Worm (Caenorhabditis elegans) whole organism, L4/young adult: Measurements from ENCODE around the gene Y75B8A.23.

Experiments
- W03F9.2 ChIP-seq: fragments of 150-350 bp; optimal IDR thresholded peaks from 2 replicates; lab custom pipeline; 2014; ENCODE audit warnings: missing biosample characterization, missing genetic modification characterization
- dao-5 ChIP-seq: sonication (generic microtip); optimal IDR thresholded peaks from 2 replicates; lab custom pipeline; 2016; ENCODE audit warnings: missing genotype, missing genetic modification characterization, moderate library complexity, missing compliant biosample characterization
- him-1 ChIP-seq: sonication (generic microtip); optimal IDR thresholded peaks from 2 replicates; lab custom pipeline; 2016; ENCODE audit warnings: missing genotype, missing genetic modification reagents, missing genetic modification characterization, missing compliant biosample characterization

The Y75B8A.23 gene

DNA sequence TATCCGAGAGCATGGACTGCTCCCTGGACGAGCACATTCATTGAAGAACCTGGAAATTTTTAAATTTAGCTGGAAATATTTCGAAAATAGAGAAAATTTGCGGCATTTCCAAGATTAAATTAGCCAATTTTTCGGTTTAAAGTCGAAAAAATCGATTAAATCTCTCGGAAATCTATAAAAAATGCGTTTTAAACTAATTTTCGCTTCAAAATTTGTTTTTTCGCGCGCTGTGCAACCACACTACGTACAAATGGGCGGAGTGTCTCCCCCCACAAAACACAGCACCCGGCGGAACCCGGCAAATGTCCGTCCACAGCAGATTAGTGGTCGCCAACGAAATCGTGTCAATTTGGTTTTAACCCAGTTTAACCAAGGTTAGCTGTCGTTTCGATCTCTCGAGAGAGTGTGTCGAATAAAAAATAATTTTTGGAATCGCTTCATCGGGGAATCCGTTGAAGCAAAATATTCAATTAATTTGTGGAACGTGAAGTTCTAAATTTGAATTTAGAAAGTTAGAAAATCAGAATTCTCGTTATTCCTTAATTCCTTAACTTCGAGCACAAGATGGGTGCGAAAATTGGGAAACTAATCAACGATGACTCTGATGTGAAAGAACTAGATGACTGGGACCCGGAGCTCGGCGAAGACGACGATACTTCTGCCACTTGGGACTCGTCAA lies at the start of gene Y75B8A.23, which contains the start of gene tim-1:
TSS of gene Y75B8A.23 (plus strand) at position 547 of the 679 bp plus-strand sequence.
TSS of gene tim-1 (minus strand) at position 51 of the 679 bp plus-strand sequence.
- peak; percentile 30 for TF ChIP-seq dao-5 (tag; lab: Kevin White, UChicago)
- TF ChIP-seq W03F9.2 (tag; lab: Kevin White, UChicago) = peak; percentile 95
- peak; percentile 27 for TF ChIP-seq him-1 (tag; lab: Kevin White, UChicago)

DNA sequence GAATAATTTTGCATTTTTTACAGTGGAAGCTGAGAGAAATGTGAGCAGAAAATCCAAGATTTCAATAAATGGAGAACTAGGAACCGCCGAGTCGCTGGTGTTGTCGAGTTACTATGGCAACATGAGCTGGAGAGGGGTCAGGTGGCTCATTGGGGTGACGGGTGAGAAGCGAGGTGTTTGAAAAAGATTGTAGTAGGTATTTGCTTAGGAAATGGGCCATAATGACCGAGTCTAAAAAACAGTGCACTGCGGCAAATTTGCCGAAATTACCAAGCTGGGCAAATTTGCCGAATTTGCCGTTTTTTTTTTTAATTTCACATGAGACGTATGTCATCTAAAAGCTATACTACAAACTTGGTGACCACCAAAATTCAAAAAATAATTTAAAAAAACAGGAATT lies 48.0 kb upstream of the Y75B8A.23 start, which contains the start of gene osm-12:
TSS of gene osm-12 (minus strand) at position 101 of the 400 bp plus-strand sequence.
- TF ChIP-seq dao-5 (tag; lab: Kevin White, UChicago) (no peak), W03F9.2 (tag; lab: Kevin White, UChicago) (no peak), him-1 (tag; lab: Kevin White, UChicago) (no peak)

DNA sequence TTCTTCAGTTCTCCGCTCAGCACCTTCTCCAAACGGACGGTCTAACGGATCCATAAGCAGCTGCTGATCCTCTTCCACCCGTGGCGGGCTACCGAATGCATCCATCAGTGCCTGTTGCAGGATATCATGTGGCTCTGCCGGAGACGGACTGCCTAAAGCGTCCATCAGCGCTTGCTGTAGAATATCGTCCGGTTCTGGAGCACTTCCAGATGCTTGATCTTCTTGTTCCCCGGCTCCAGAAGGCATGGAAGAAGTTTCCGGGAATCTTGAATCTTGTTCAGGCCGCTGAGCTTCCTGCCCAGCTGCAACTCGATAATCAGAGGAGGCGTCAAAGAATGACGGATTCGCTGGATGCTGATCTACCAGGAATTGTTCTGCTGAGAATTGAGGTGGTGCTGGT lies 45.2 kb upstream of the Y75B8A.23 start:
- TF ChIP-seq W03F9.2 (tag; lab: Kevin White, UChicago) (no peak), dao-5 (tag; lab: Kevin White, UChicago) (no peak), him-1 (tag; lab: Kevin White, UChicago) (no peak)

DNA sequence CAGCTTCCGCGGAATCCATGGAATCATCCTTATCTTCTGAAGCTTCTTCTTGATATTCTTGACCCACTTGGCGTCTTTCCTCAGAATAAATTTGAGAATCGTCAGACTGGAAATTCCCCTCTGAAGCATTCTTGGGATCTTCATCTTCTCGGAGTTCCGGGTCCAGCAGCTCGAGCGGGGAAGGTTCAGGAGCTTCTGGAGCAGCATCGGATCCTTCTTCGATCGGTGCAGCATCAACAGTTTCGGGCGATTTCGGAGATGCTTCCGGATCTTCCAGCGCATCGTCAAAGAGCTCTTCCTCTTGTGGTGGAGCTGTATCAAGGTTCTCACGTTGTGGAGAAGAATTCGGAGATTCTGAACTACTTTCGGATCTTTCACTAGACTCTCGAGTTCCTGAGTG lies 42.9 kb upstream of the Y75B8A.23 start:
- TF ChIP-seq W03F9.2 (tag; lab: Kevin White, UChicago) (no peak), him-1 (tag; lab: Kevin White, UChicago) (no peak), dao-5 (tag; lab: Kevin White, UChicago) (no peak)

DNA sequence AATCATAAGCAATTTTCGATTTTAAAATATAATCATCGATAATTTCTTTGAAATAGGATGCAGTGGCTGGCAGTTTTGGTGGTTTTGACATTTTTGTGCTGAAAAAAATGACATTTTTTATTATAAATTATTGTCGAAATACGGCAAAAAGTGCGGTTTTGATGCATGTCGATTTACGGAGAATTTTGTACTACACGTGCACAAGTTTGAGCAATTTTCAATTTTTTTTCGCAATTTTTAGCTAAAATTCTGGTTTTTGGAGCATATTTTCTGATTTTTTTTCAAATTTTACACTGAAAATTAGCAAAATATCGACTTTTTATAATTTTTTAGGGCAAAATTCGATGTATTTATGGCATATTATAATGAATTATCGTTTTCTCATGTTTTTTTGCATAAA lies 34.9 kb upstream of the Y75B8A.23 start, which contains the start of gene Y75B8A.13:
TSS of gene Y75B8A.13 (minus strand) at position 101 of the 400 bp plus-strand sequence.
- no peak for TF ChIP-seq W03F9.2 (tag; lab: Kevin White, UChicago)

DNA sequence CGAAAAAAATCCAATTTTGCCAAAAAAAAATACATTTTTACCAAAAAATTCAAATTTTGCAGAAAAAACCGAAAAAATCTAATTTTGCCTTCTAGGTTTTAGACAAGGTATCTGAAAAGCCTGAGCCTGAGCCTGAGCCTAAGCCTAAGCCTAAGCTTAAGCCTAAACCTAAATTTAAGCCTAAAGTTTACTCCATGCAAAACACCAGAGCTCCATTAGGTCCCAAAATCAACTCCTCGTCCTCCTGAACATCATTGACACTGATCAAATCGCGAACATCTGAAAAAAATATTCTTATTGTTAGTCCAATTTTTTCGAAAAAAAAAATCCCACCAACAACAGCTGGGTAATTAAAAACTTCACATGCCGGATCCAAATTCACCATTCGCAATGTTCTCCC lies 32.4 kb upstream of the Y75B8A.23 start:
- TF ChIP-seq dao-5 (tag; lab: Kevin White, UChicago) (no peak), W03F9.2 (tag; lab: Kevin White, UChicago) (no peak), him-1 (tag; lab: Kevin White, UChicago) (no peak)

DNA sequence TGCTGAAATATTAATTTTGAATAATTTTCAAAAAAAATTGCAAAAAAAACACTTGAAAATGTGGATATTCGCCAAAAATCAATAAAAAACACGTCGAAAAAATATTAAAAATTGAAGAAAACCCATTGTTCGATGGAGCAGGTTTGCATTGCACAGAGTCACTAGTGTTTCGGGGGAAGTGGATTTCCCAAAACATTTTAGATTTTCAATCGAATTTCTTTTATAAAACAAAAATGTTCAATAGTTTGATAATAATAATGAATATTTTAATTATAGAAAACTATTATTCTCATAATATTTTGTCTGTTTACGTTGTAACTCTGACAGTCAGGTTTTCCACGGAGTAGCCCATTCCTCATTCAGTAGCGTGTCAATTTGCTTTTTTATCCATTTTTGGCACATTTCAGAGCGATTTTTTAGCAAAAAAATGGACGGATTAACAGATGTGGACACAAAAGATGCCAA lies 31.8 kb upstream of the Y75B8A.23 start, which contains the start of the genes gex-4 and gphr-1:
TSS of gene gex-4 (minus strand) at position 2 of the 465 bp plus-strand sequence.
TSS of gene gphr-1 (plus strand) at position 415 of the 465 bp plus-strand sequence.
- TF ChIP-seq W03F9.2 (tag; lab: Kevin White, UChicago) = peak; percentile 52
- no peak for TF ChIP-seq dao-5 (tag; lab: Kevin White, UChicago)

DNA sequence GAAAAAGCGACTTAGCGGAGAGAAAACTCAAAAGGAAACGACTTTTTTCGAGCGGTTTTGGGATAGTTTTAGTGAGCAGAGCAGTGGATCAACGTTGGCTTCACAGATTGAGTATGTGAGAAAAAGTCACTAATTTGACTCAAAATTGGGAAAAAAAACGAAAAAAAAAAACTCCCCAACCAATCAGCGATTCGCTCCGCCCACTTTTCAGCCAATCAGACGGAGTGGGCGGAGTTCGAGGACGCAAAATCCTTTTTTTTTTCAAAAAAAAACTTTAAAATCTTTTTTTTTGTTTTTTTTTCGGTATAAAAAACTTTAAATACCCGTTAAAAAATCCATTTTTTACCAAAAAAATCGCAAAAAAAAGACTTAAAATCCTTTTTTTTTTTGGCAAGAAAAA lies 29.6 kb upstream of the Y75B8A.23 start:
- TF ChIP-seq dao-5 (tag; lab: Kevin White, UChicago) (no peak), W03F9.2 (tag; lab: Kevin White, UChicago) (no peak), him-1 (tag; lab: Kevin White, UChicago) (no peak)

DNA sequence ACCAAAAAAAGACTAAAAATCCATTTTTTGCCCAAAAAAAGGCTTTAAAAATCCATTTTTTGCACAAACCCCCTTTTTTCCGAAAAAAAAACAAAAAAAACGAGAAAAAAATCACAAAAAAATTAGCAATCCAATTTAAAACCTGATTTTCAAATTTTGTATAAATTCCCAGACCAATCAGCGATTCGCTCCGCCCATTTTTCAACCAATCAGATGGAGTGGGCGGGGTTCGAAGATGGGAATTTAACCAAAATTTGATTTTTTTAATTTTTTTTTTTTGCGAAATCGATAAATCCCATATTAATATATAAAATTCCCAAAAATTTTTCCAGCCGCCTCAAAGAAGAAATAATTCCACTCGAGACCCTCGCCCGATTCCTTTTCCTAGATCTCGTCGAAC lies 29.0 kb upstream of the Y75B8A.23 start:
- TF ChIP-seq dao-5 (tag; lab: Kevin White, UChicago) = no peak
- TF ChIP-seq him-1 (tag; lab: Kevin White, UChicago) = no peak
- TF ChIP-seq W03F9.2 (tag; lab: Kevin White, UChicago) = no peak

DNA sequence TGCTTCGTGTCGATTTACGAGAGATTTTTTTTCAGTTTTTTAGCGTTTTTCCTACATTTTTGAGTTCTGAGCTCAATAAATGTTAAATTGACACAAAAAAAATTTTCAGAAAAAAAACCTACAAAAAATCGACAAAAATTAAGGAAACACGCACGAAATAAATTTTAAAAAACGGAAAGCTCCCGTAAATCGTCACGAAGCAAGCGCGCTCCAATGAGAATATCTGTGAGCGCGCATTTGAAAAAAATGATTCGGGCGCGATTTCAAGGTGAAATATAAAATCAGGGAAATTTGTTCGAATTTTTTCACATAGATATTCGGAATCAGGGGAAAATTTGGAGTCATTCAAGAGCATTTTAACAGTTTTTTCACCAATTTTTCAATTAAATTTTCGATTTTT lies 27.3 kb upstream of the Y75B8A.23 start:
- TF ChIP-seq dao-5 (tag; lab: Kevin White, UChicago) = no peak
- TF ChIP-seq W03F9.2 (tag; lab: Kevin White, UChicago) = no peak
- no peak for TF ChIP-seq him-1 (tag; lab: Kevin White, UChicago)

DNA sequence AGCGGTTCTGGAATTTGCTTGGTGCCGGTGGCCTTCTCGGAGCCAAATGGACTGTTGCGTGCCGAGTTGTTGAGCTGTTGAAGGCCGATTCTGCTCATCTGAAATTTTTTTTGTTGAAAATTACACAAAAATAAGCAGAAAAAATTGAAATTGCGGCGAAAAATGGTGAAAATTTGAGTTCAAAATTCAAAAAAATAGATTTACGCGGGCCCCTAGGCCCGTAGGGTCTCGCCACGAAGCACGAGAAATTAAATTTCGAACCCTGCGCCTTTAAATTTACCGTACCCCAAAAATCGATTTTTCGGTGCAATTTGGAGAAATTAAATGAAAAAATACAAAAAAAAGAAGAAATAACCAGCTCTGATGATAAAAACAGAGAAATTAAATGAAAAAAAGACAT lies 25.2 kb upstream of the Y75B8A.23 start, which contains the start of gene gmn-1:
TSS of gene gmn-1 (minus strand) at position 98 of the 400 bp plus-strand sequence.
- TF ChIP-seq W03F9.2 (tag; lab: Kevin White, UChicago) = peak; percentile 18
- TF ChIP-seq dao-5 (tag; lab: Kevin White, UChicago) = no peak
- TF ChIP-seq him-1 (tag; lab: Kevin White, UChicago) = no peak

DNA sequence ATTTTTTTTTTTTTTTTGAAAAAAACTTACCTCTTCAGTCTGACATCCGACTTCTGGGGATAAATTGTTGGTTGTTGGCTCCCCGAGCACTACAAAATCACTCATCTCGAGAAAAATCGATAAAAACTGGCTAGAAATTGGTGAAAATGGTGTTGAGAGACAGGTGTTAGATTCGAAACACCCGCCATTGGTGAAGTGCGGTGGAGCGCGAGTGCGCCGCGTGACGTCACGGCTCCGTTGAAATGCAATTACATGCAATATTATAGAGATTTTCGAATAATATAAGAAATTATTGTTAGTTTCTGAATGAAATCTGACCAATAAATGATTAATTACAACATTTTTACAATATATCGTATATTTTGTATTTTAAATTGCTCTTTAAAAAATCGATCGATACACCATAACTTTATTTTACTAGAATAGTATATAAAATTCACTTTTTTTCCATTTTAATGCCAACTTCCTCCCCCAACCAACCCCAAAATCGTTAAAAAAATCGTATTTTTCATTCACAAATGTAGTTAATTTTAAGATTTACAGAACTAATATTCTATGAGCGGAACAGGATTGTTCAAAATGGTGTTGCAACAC lies 24.3 kb upstream of the Y75B8A.23 start, which contains the start of the genes Y75B8A.18 and Y75B8A.19:
TSS of gene Y75B8A.18 (minus strand) at position 142 of the 594 bp plus-strand sequence.
TSS of gene Y75B8A.19 (plus strand) at position 544 of the 594 bp plus-strand sequence.
- no peak for TF ChIP-seq dao-5 (tag; lab: Kevin White, UChicago)
- no peak for TF ChIP-seq him-1 (tag; lab: Kevin White, UChicago)
- TF ChIP-seq W03F9.2 (tag; lab: Kevin White, UChicago) = peak; percentile 31

DNA sequence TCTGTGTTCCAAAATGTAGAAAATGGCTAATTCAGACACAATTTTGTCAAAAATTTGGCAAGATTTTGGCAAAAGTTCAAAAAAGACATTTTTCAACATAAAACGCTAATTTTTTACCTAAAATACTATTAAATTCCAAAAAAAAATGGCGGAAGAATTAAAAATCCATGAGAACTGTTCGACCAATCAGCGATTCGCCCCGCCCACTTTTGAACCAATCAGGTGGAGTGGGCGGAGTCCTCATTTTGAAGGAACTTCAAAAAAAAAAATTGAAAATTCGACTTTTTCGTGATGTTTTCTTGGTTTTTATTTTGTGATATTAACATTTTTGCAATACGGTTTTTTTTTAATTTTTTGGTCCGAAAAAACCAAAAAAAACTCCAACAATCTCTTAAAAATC lies 22.5 kb upstream of the Y75B8A.23 start:
- TF ChIP-seq dao-5 (tag; lab: Kevin White, UChicago) (no peak), W03F9.2 (tag; lab: Kevin White, UChicago) (no peak), him-1 (tag; lab: Kevin White, UChicago) (no peak)
